Fruit fly (Drosophila melanogaster) whole organism, embryonic: ENCODE data around the gene fz.

Experiments
- CG10147 ChIP-seq: fragments of 200-800 bp; sonication (Bioruptor generic); optimal IDR thresholded peaks from 2 replicates; lab custom pipeline; 2019; ENCODE audit warnings: missing biosample characterization, mild to moderate bottlenecking, missing genetic modification characterization, moderate library complexity
- CG1024 ChIP-seq: fragments of 200-800 bp; sonication (Bioruptor generic); IDR thresholded peaks from 2 replicates; pipeline ENCODE4 v1.3.6; 2022; ENCODE audit warnings: missing biosample characterization, missing genetic modification characterization
- CG10267 ChIP-seq: fragments of 200-800 bp; sonication (Bioruptor generic); optimal IDR thresholded peaks from 2 replicates; lab custom pipeline; 2018; ENCODE audit warnings: missing biosample characterization, mild to moderate bottlenecking, missing genetic modification characterization, moderate library complexity
- CG11247 ChIP-seq: fragments of 200-800 bp; sonication (Bioruptor generic); IDR thresholded peaks from 2 replicates; pipeline ENCODE4 v1.3.6; 2022; ENCODE audit warnings: missing biosample characterization, missing genetic modification characterization
- CG11723 ChIP-seq: fragments of 200-800 bp; sonication (Bioruptor generic); optimal IDR thresholded peaks from 2 replicates; lab custom pipeline; 2017; ENCODE audit warnings: missing biosample characterization, mild to moderate bottlenecking, missing genetic modification characterization
- CG1233 ChIP-seq: fragments of 200-800 bp; sonication (Bioruptor generic); optimal IDR thresholded peaks from 4 replicates; lab custom pipeline; 2018; ENCODE audit warnings: missing biosample characterization, mild to moderate bottlenecking, missing genetic modification characterization
- CG1603 ChIP-seq: fragments of 200-800 bp; sonication (Bioruptor generic); optimal IDR thresholded peaks from 2 replicates; lab custom pipeline; 2019; ENCODE audit warnings: missing biosample characterization, mild to moderate bottlenecking, missing genetic modification characterization, moderate library complexity
- CG16863 ChIP-seq: fragments of 200-800 bp; sonication (Bioruptor generic); optimal IDR thresholded peaks from 3 replicates; lab custom pipeline; 2016; ENCODE audit warnings: missing biosample characterization, missing genetic modification characterization
- CG18011 ChIP-seq: fragments of 200-800 bp; sonication (Bioruptor generic); optimal IDR thresholded peaks from 2 replicates; lab custom pipeline; 2017; ENCODE audit warnings: missing biosample characterization, missing genetic modification characterization, mild to moderate bottlenecking, moderate library complexity, missing genotype
- CG18262 ChIP-seq: fragments of 200-800 bp; optimal IDR thresholded peaks from 3 replicates; lab custom pipeline; 2019; ENCODE audit warnings: missing biosample characterization, mild to moderate bottlenecking, missing genetic modification characterization, moderate library complexity
- CG18599 ChIP-seq: fragments of 200-800 bp; sonication (Bioruptor generic); optimal IDR thresholded peaks from 3 replicates; lab custom pipeline; 2017; ENCODE audit warnings: missing biosample characterization, missing genetic modification characterization, mild to moderate bottlenecking, moderate library complexity, missing genetic modification reagents
- CG31224 ChIP-seq: fragments of 200-800 bp; sonication (Bioruptor generic); IDR thresholded peaks from 2 replicates; pipeline ENCODE4 v1.3.6; 2022; ENCODE audit warnings: missing biosample characterization, missing genetic modification characterization
- CG34376 ChIP-seq: fragments of 200-800 bp; sonication (Bioruptor generic); optimal IDR thresholded peaks from 2 replicates; lab custom pipeline; 2018; ENCODE audit warnings: missing biosample characterization, mild to moderate bottlenecking, missing genetic modification characterization
- CG4328 ChIP-seq: fragments of 200-800 bp; sonication (Bioruptor generic); optimal IDR thresholded peaks from 3 replicates; lab custom pipeline; 2017; ENCODE audit warnings: missing biosample characterization, missing genetic modification reagents, missing genetic modification characterization
- CG5953 ChIP-seq: fragments of 200-800 bp; sonication (Bioruptor generic); IDR thresholded peaks from 2 replicates; pipeline ENCODE4 v1.3.6; 2022; ENCODE audit warnings: missing biosample characterization, missing genetic modification characterization
- CG9797 ChIP-seq: fragments of 200-800 bp; sonication (Bioruptor generic); optimal IDR thresholded peaks from 3 replicates; lab custom pipeline; 2018; ENCODE audit warnings: missing biosample characterization, mild to moderate bottlenecking, missing genetic modification characterization
- CoRest ChIP-seq: fragments of 200-800 bp; sonication (Bioruptor generic); optimal IDR thresholded peaks from 3 replicates; lab custom pipeline; 2018; ENCODE audit warnings: missing biosample characterization, mild to moderate bottlenecking, missing genetic modification characterization, moderate library complexity
- CrebB ChIP-seq: fragments of 200-800 bp; sonication (Bioruptor generic); optimal IDR thresholded peaks from 3 replicates; lab custom pipeline; 2018; ENCODE audit warnings: missing biosample characterization, mild to moderate bottlenecking, missing genetic modification characterization
- Doc3 ChIP-seq: fragments of 200-800 bp; sonication (Bioruptor generic); IDR thresholded peaks from 3 replicates; pipeline ENCODE4 v1.3.6; 2022; ENCODE audit warnings: missing biosample characterization, missing genetic modification characterization; ENCODE audit not compliant: partially characterized antibody
- Fer1 ChIP-seq: fragments of 200-800 bp; sonication (Bioruptor generic); optimal IDR thresholded peaks from 2 replicates; lab custom pipeline; 2017; ENCODE audit warnings: missing biosample characterization, mild to moderate bottlenecking, missing genetic modification characterization
- HmgZ ChIP-seq: fragments of 200-800 bp; sonication (Bioruptor generic); optimal IDR thresholded peaks from 2 replicates; lab custom pipeline; 2018; ENCODE audit warnings: missing biosample characterization, mild to moderate bottlenecking, missing genetic modification characterization
- Hr3 ChIP-seq: fragments of 200-800 bp; sonication (Bioruptor generic); optimal IDR thresholded peaks from 3 replicates; lab custom pipeline; 2016; ENCODE audit warnings: missing biosample characterization, missing genetic modification characterization
- Hr78 ChIP-seq, 2 experiments: fragments of 200-800 bp in 1 of 2; fragments of >200 bp in 1 of 2; sonication (Bioruptor generic) in 1 of 2; optimal IDR thresholded peaks; 2 replicates each; lab custom pipeline; 2017 to 2019; ENCODE audit warnings: missing biosample characterization in 2 of 2, missing genetic modification characterization in 2 of 2, mild to moderate bottlenecking in 1 of 2, moderate library complexity in 1 of 2
- Hsf ChIP-seq: fragments of 200-800 bp; sonication (Bioruptor generic); optimal IDR thresholded peaks from 3 replicates; lab custom pipeline; 2016; ENCODE audit warnings: missing biosample characterization, missing genetic modification characterization
- Kr ChIP-seq: fragments of 200-800 bp; sonication (Bioruptor generic); optimal IDR thresholded peaks from 2 replicates; lab custom pipeline; 2017; ENCODE audit warnings: missing biosample characterization, mild to moderate bottlenecking, missing genetic modification characterization
- Lhr ChIP-seq: fragments of 200-800 bp; sonication (Bioruptor generic); optimal IDR thresholded peaks from 3 replicates; lab custom pipeline; 2017; ENCODE audit warnings: mild to moderate bottlenecking, missing biosample characterization, missing genetic modification reagents, missing genetic modification characterization
- Med ChIP-seq: fragments of 200-800 bp; sonication (Bioruptor generic); peaks from one replicate; lab custom pipeline; 2016; ENCODE audit warnings: missing biosample characterization, missing genetic modification characterization, mild to moderate bottlenecking, inconsistent platforms, moderate library complexity
- NC2α ChIP-seq: fragments of 200-800 bp; sonication (Bioruptor generic); optimal IDR thresholded peaks from 2 replicates; lab custom pipeline; 2016; ENCODE audit warnings: missing biosample characterization, missing genetic modification characterization
- Ssrp ChIP-seq: fragments of 200-800 bp; sonication (Bioruptor generic); optimal IDR thresholded peaks from 2 replicates; lab custom pipeline; 2018; ENCODE audit warnings: missing biosample characterization, mild to moderate bottlenecking, missing genetic modification characterization, moderate library complexity
- Taf1 ChIP-seq: fragments of 200-800 bp; sonication (Bioruptor generic); IDR thresholded peaks from 2 replicates; pipeline ENCODE4 v1.3.6; 2022; ENCODE audit warnings: missing biosample characterization, missing genetic modification characterization
- amos ChIP-seq: fragments of 200-800 bp; sonication (Bioruptor generic); IDR thresholded peaks from 2 replicates; pipeline ENCODE4 v1.3.6; 2022; ENCODE audit warnings: missing biosample characterization, missing genetic modification characterization; ENCODE audit not compliant: partially characterized antibody
- ase ChIP-seq: fragments of 200-800 bp; sonication (Bioruptor generic); IDR thresholded peaks from 3 replicates; pipeline ENCODE4 v1.3.6; 2022; ENCODE audit warnings: missing biosample characterization, missing genetic modification characterization
- cwo ChIP-seq: fragments of 200-800 bp; sonication (Bioruptor generic); optimal IDR thresholded peaks from 3 replicates; lab custom pipeline; 2017; ENCODE audit warnings: missing biosample characterization, missing genetic modification characterization, mild to moderate bottlenecking, moderate library complexity, missing genetic modification reagents
- disco-r ChIP-seq: fragments of 200-800 bp; sonication (Bioruptor generic); optimal IDR thresholded peaks from 2 replicates; lab custom pipeline; 2016; ENCODE audit warnings: missing biosample characterization, missing genetic modification characterization
- dysf ChIP-seq: fragments of 200-800 bp; sonication (Bioruptor generic); IDR thresholded peaks from 3 replicates; pipeline ENCODE4 v1.3.6; 2022; ENCODE audit warnings: missing biosample characterization, missing genetic modification characterization
- en ChIP-seq: fragments of 200-800 bp; sonication (Bioruptor generic); optimal IDR thresholded peaks from 2 replicates; lab custom pipeline; 2016; ENCODE audit warnings: missing biosample characterization, missing genetic modification characterization
- gcm ChIP-seq: fragments of 200-800 bp; sonication (Bioruptor generic); optimal IDR thresholded peaks from 2 replicates; lab custom pipeline; 2019; ENCODE audit warnings: missing biosample characterization, mild to moderate bottlenecking, missing genetic modification characterization, moderate library complexity
- h ChIP-seq: fragments of >200 bp; optimal IDR thresholded peaks from 2 replicates; lab custom pipeline; 2017
- p53 ChIP-seq: fragments of 200-800 bp; sonication (Bioruptor generic); optimal IDR thresholded peaks from 2 replicates; lab custom pipeline; 2016; ENCODE audit warnings: missing biosample characterization, missing genetic modification characterization
- pho ChIP-seq: fragments of 200-800 bp; sonication (Bioruptor generic); optimal IDR thresholded peaks from 2 replicates; lab custom pipeline; 2016; ENCODE audit warnings: missing biosample characterization, missing genetic modification characterization
- shn ChIP-seq: fragments of 200-800 bp; sonication (Bioruptor generic); optimal IDR thresholded peaks from 3 replicates; lab custom pipeline; 2016; ENCODE audit warnings: missing biosample characterization, missing genetic modification characterization
- slp2 ChIP-seq: fragments of 200-800 bp; sonication (Bioruptor generic); optimal IDR thresholded peaks from 2 replicates; lab custom pipeline; 2016; ENCODE audit warnings: missing biosample characterization, missing genetic modification characterization
- stc ChIP-seq: fragments of 200-800 bp; sonication (Bioruptor generic); IDR thresholded peaks from 2 replicates; pipeline ENCODE4 v1.3.6; 2022; ENCODE audit warnings: missing biosample characterization, missing genetic modification characterization
- tna ChIP-seq: fragments of 200-800 bp; sonication (Bioruptor generic); IDR thresholded peaks from 2 replicates; pipeline ENCODE4 v1.3.6; 2022; ENCODE audit warnings: missing biosample characterization, missing genetic modification characterization; ENCODE audit not compliant: partially characterized antibody
- toy ChIP-seq: fragments of 200-800 bp; sonication (Bioruptor generic); IDR thresholded peaks from 2 replicates; pipeline ENCODE4 v1.3.6; 2022; ENCODE audit warnings: missing biosample characterization, missing genetic modification characterization
- trem ChIP-seq: fragments of 200-800 bp; optimal IDR thresholded peaks from 3 replicates; lab custom pipeline; 2019; ENCODE audit warnings: missing biosample characterization, mild to moderate bottlenecking, missing genetic modification characterization, moderate library complexity
- trh ChIP-seq: fragments of 200-800 bp; sonication (Bioruptor generic); optimal IDR thresholded peaks from 2 replicates; lab custom pipeline; 2016; ENCODE audit warnings: missing biosample characterization, missing genetic modification characterization
- twi ChIP-seq: fragments of 200-800 bp; optimal IDR thresholded peaks from 2 replicates; lab custom pipeline; 2019; ENCODE audit warnings: missing biosample characterization, mild to moderate bottlenecking, missing genetic modification characterization, moderate library complexity

The fz gene

dm6 chr3L:14272109-14273070, 1.8 kb upstream of the fz start (continued):
- peak; percentile 8 for TF ChIP-seq shn (GFP tag; lab: Kevin White, UChicago)
- 0 out of 2 replicates have a peak, but pooled peaks have one; percentile 38 for TF ChIP-seq Taf1 (GFP tag; lab: Robert Waterston, UW)
- peak; percentile 87 for TF ChIP-seq Fer1 (GFP tag; lab: Kevin White, UChicago)
- peak; percentile 60; the same call in 1 of the 2 replicates for TF ChIP-seq CG11247 (GFP tag; lab: Robert Waterston, UW)
- TF ChIP-seq en, result no peak
- peak; percentile 6 for TF ChIP-seq CG16863 (GFP tag; lab: Kevin White, UChicago)
- TF ChIP-seq CoRest (tag; lab: Kevin White, UChicago), result peak; percentile 97
- no peak for TF ChIP-seq NC2α (GFP tag; lab: Kevin White, UChicago)
- TF ChIP-seq gcm, result peak; percentile 94
- TF ChIP-seq h, result no peak
- peak; percentile 95 for TF ChIP-seq Ssrp
- peak; percentile 21 for TF ChIP-seq CG1603
- TF ChIP-seq Hr3 (GFP tag; lab: Kevin White, UChicago), result peak; percentile 93
- no peak for TF ChIP-seq amos (GFP tag; lab: Robert Waterston, UW)
- peak; percentile 64 for TF ChIP-seq Kr (GFP tag; lab: Kevin White, UChicago)
- TF ChIP-seq p53 (GFP tag; lab: Kevin White, UChicago), result no peak
- no peak for TF ChIP-seq CG5953 (GFP tag; lab: Robert Waterston, UW)
- TF ChIP-seq CG34376, result peak; percentile 25
- peak; percentile 35 for TF ChIP-seq CrebB (tag; lab: Kevin White, UChicago)
- TF ChIP-seq tna (GFP tag; lab: Robert Waterston, UW), result no peak
- TF ChIP-seq trh (GFP tag; lab: Kevin White, UChicago), result peak; percentile 80
- peak; percentile 89 for TF ChIP-seq twi (tag; lab: Kevin White, UChicago)
- peak in 1 of 2 experiments; percentile 93 for TF ChIP-seq Hr78 (GFP tag; optimal IDR thresholded peaks at IDR 0.05; lab: Kevin White, UChicago)
- peak; percentile 67 for TF ChIP-seq CG4328 (GFP tag; lab: Kevin White, UChicago)
- no peak for TF ChIP-seq disco-r
- peak; percentile 1 for TF ChIP-seq pho (GFP tag; lab: Kevin White, UChicago)
- TF ChIP-seq toy (GFP tag; lab: Robert Waterston, UW), result no peak
- no peak for TF ChIP-seq Med
- TF ChIP-seq CG11723, result peak; percentile 87
- peak; percentile 55 for TF ChIP-seq Hsf
- peak; percentile 57 for TF ChIP-seq stc (GFP tag; lab: Robert Waterston, UW)
- no peak for TF ChIP-seq CG1024 (GFP tag; lab: Robert Waterston, UW)
- peak; percentile 80 for TF ChIP-seq Lhr (GFP tag; lab: Kevin White, UChicago)
- peak; percentile 20 for TF ChIP-seq trem (tag; lab: Kevin White, UChicago)
- TF ChIP-seq CG31224 (GFP tag; lab: Robert Waterston, UW), result peak; percentile 68
- TF ChIP-seq CG18599 (GFP tag; lab: Kevin White, UChicago), result peak; percentile 87
- peak; percentile 88 for TF ChIP-seq CG10267 (tag; lab: Kevin White, UChicago)
- TF ChIP-seq dysf, result peak; percentile 85; the same call in 2 of the 3 replicates
- TF ChIP-seq cwo (GFP tag; lab: Kevin White, UChicago), result peak; percentile 71
- TF ChIP-seq HmgZ (tag; lab: Kevin White, UChicago), result peak; percentile 52
- TF ChIP-seq CG9797 (GFP tag; lab: Kevin White, UChicago), result no peak
- TF ChIP-seq ase (GFP tag; lab: Robert Waterston, UW), result peak; percentile 67
- TF ChIP-seq CG1233 (GFP tag; lab: Kevin White, UChicago), result peak; percentile 49
- peak; percentile 89 for TF ChIP-seq CG10147 (GFP tag; lab: Kevin White, UChicago)
- no peak for TF ChIP-seq Doc3 (GFP tag; lab: Robert Waterston, UW)
- peak; percentile 65 for TF ChIP-seq CG18011 (GFP tag; lab: Kevin White, UChicago)
- peak; percentile 29 for TF ChIP-seq slp2 (GFP tag; lab: Kevin White, UChicago)
- peak; percentile 87 for TF ChIP-seq CG18262 (tag; lab: Kevin White, UChicago)
